Worm (Caenorhabditis elegans) whole organism, L4 larva: ENCODE results near the gene timm-17B.1.

Experiments
- F37D6.2 ChIP-seq: sonication (generic microtip); optimal IDR thresholded peaks from 2 replicates; lab custom pipeline; 2016; ENCODE audit warnings: mild to moderate bottlenecking, missing genetic modification characterization, missing compliant biosample characterization
- F49E8.2 ChIP-seq: sonication (generic microtip); optimal IDR thresholded peaks from 2 replicates; lab custom pipeline; 2016; ENCODE audit warnings: missing compliant biosample characterization, mild to moderate bottlenecking, missing genetic modification characterization, borderline replicate concordance
- R02D3.7 ChIP-seq: fragments of 150-350 bp; sonication (generic microtip); optimal IDR thresholded peaks from 3 replicates; lab custom pipeline; 2014; ENCODE audit warnings: missing biosample characterization, missing genetic modification characterization
- Y5F2A.4 ChIP-seq: fragments of 200-800 bp; sonication (Bioruptor generic); optimal IDR thresholded peaks from 2 replicates; lab custom pipeline; 2018; ENCODE audit warnings: mild to moderate bottlenecking, missing genetic modification characterization, missing compliant biosample characterization
- arid-1 ChIP-seq: fragments of 200-800 bp; sonication (Bioruptor generic); conservative IDR thresholded peaks from 2 replicates; pipeline ENCODE4 v1.3.6; 2022; ENCODE audit warnings: missing genetic modification reagents, missing genetic modification characterization, missing compliant biosample characterization
- attf-4 ChIP-seq: sonication (generic microtip); optimal IDR thresholded peaks from 3 replicates; lab custom pipeline; 2017; ENCODE audit warnings: missing biosample characterization, missing genetic modification characterization
- ceh-28 ChIP-seq: fragments of 150-350 bp; optimal IDR thresholded peaks from 2 replicates; lab custom pipeline; 2014; ENCODE audit warnings: missing biosample characterization, missing genetic modification reagents, missing genetic modification characterization
- ceh-32 ChIP-seq: sonication (generic microtip); optimal IDR thresholded peaks from 2 replicates; lab custom pipeline; 2016; ENCODE audit warnings: mild to moderate bottlenecking, missing genetic modification characterization, missing compliant biosample characterization; ENCODE audit not compliant: poor library complexity
- ceh-44 ChIP-seq: fragments of 200-800 bp; sonication (Bioruptor generic); IDR thresholded peaks from 2 replicates; pipeline ENCODE4 v1.3.6; 2022; ENCODE audit warnings: missing genetic modification reagents, missing genetic modification characterization, missing compliant biosample characterization
- ctbp-1 ChIP-seq: fragments of 200-800 bp; sonication (Bioruptor generic); IDR thresholded peaks from 2 replicates; pipeline ENCODE4 v1.3.6; 2022; ENCODE audit warnings: missing genetic modification reagents, missing genetic modification characterization, missing compliant biosample characterization
- daf-12 ChIP-seq: fragments of 150-350 bp; optimal IDR thresholded peaks from 2 replicates; lab custom pipeline; 2014; ENCODE audit warnings: missing biosample characterization, missing genetic modification reagents, missing genetic modification characterization
- daf-16 ChIP-seq, 3 experiments: sonication (generic microtip); optimal IDR thresholded peaks; 2 replicates each; lab custom pipeline; 2016 to 2017; ENCODE audit warnings: missing genetic modification characterization in 3 of 3, missing genetic modification reagents in 3 of 3, mild to moderate bottlenecking in 2 of 3, missing compliant biosample characterization in 2 of 3, missing biosample characterization in 1 of 3, moderate library complexity in 1 of 3
- daf-19 ChIP-seq: fragments of 200-800 bp; sonication (Bioruptor generic); conservative IDR thresholded peaks from 2 replicates; pipeline ENCODE4 v1.3.6; 2022; ENCODE audit warnings: missing genetic modification characterization, missing compliant biosample characterization
- daf-8 ChIP-seq: fragments of 200-800 bp; sonication (Bioruptor generic); IDR thresholded peaks from 2 replicates; pipeline ENCODE4 v1.3.6; 2022; ENCODE audit warnings: missing genetic modification characterization, missing compliant biosample characterization
- dmd-9 ChIP-seq: fragments of 200-800 bp; sonication (Bioruptor generic); IDR thresholded peaks from 2 replicates; pipeline ENCODE4 v1.3.6; 2022; ENCODE audit warnings: missing genetic modification reagents, missing genetic modification characterization, missing compliant biosample characterization
- duxl-1 ChIP-seq: sonication (generic microtip); optimal IDR thresholded peaks from 2 replicates; lab custom pipeline; 2016; ENCODE audit warnings: mild to moderate bottlenecking, missing genetic modification characterization, moderate library complexity, missing compliant biosample characterization; ENCODE audit not compliant: poor library complexity
- dve-1 ChIP-seq: sonication (generic microtip); optimal IDR thresholded peaks from 2 replicates; lab custom pipeline; 2017; ENCODE audit warnings: antibody characterized with exemption, mild to moderate bottlenecking, missing genetic modification characterization, missing compliant biosample characterization; ENCODE audit not compliant: insufficient read depth
- fkh-10 ChIP-seq: fragments of 150-350 bp; optimal IDR thresholded peaks from 2 replicates; lab custom pipeline; 2014; ENCODE audit warnings: missing biosample characterization, missing genetic modification reagents, missing genetic modification characterization
- fos-1 ChIP-seq: fragments of 150-350 bp; optimal IDR thresholded peaks from 2 replicates; lab custom pipeline; 2014; ENCODE audit warnings: missing biosample characterization, missing genetic modification characterization
- gei-8 ChIP-seq: fragments of 200-800 bp; sonication (Bioruptor generic); optimal IDR thresholded peaks from 2 replicates; lab custom pipeline; 2018; ENCODE audit warnings: mild to moderate bottlenecking, missing genetic modification characterization, missing compliant biosample characterization
- hlh-11 ChIP-seq: fragments of 200-800 bp; sonication (Bioruptor generic); optimal IDR thresholded peaks from 2 replicates; lab custom pipeline; 2018; ENCODE audit warnings: mild to moderate bottlenecking, missing genetic modification characterization, missing compliant biosample characterization
- hmg-1.1 ChIP-seq: fragments of 200-800 bp; sonication (Bioruptor generic); IDR thresholded peaks from 2 replicates; pipeline ENCODE4 v1.3.6; 2022; ENCODE audit warnings: missing genetic modification reagents, missing genetic modification characterization, missing compliant biosample characterization
- lim-7 ChIP-seq: fragments of 200-800 bp; sonication (Bioruptor generic); IDR thresholded peaks from 2 replicates; pipeline ENCODE4 v1.3.6; 2022; ENCODE audit warnings: missing genetic modification characterization, missing compliant biosample characterization
- lin-1 ChIP-seq: fragments of 200-800 bp; sonication (Bioruptor generic); IDR thresholded peaks from 2 replicates; pipeline ENCODE4 v1.3.6; 2022; ENCODE audit warnings: missing genetic modification reagents, missing genetic modification characterization, missing compliant biosample characterization
- lin-13 ChIP-seq: fragments of 150-350 bp; optimal IDR thresholded peaks from 2 replicates; lab custom pipeline; 2014; ENCODE audit warnings: missing biosample characterization, missing genetic modification reagents, missing genetic modification characterization
- lin-15B ChIP-seq: fragments of 150-350 bp; sonication (generic microtip); optimal IDR thresholded peaks from 3 replicates; lab custom pipeline; 2014; ENCODE audit warnings: missing biosample characterization, missing genetic modification characterization
- lin-38 ChIP-seq: fragments of 200-800 bp; sonication (Bioruptor generic); IDR thresholded peaks from 2 replicates; pipeline ENCODE4 v1.3.6; 2022; ENCODE audit warnings: missing genetic modification reagents, missing genetic modification characterization, missing compliant biosample characterization
- madf-5 ChIP-seq, 2 experiments: fragments of 200-800 bp; sonication (Bioruptor generic); IDR thresholded peaks; 2 replicates each; pipeline ENCODE4 v1.3.6; 2022; ENCODE audit warnings: missing compliant biosample characterization in 2 of 2, missing genetic modification characterization in 2 of 2
- madf-9 ChIP-seq: fragments of 200-800 bp; sonication (Bioruptor generic); conservative IDR thresholded peaks from 2 replicates; pipeline ENCODE4 v1.3.6; 2022; ENCODE audit warnings: missing genetic modification reagents, missing genetic modification characterization, missing compliant biosample characterization
- mdl-1 ChIP-seq, 2 experiments: fragments of 150-350 bp in 1 of 2; sonication (generic microtip) in 1 of 2; optimal IDR thresholded peaks; 2 replicates each; lab custom pipeline; 2014 to 2017; ENCODE audit warnings: missing biosample characterization in 2 of 2, missing genetic modification characterization in 2 of 2
- mep-1 ChIP-seq: fragments of 150-350 bp; sonication (generic microtip); optimal IDR thresholded peaks from 3 replicates; lab custom pipeline; 2014; ENCODE audit warnings: missing biosample characterization, missing genetic modification characterization
- mes-2 ChIP-seq: sonication (generic microtip); optimal IDR thresholded peaks from 2 replicates; lab custom pipeline; 2016; ENCODE audit warnings: missing genotype, mild to moderate bottlenecking, missing genetic modification characterization, missing compliant biosample characterization; ENCODE audit not compliant: poor library complexity, severe bottlenecking
- nhr-10 ChIP-seq: fragments of 150-350 bp; optimal IDR thresholded peaks from 2 replicates; lab custom pipeline; 2014; ENCODE audit warnings: missing biosample characterization, missing genetic modification characterization
- nhr-111 ChIP-seq: fragments of 200-800 bp; sonication (Bioruptor generic); optimal IDR thresholded peaks from 2 replicates; lab custom pipeline; 2018; ENCODE audit warnings: mild to moderate bottlenecking, missing genetic modification characterization, missing compliant biosample characterization
- nhr-237 ChIP-seq: sonication (generic microtip); optimal IDR thresholded peaks from 2 replicates; lab custom pipeline; 2017; ENCODE audit warnings: missing biosample characterization, missing genetic modification characterization
- nhr-42 ChIP-seq: fragments of 200-800 bp; sonication (Bioruptor generic); IDR thresholded peaks from 2 replicates; pipeline ENCODE4 v1.3.6; 2022; ENCODE audit warnings: missing genetic modification characterization, missing compliant biosample characterization
- nhr-6 ChIP-seq: fragments of 150-350 bp; optimal IDR thresholded peaks from 2 replicates; lab custom pipeline; 2014; ENCODE audit warnings: missing biosample characterization, missing genetic modification characterization
- rbr-2 ChIP-seq: sonication (generic microtip); optimal IDR thresholded peaks from 2 replicates; lab custom pipeline; 2016; ENCODE audit warnings: missing genotype, missing genetic modification characterization, missing compliant biosample characterization
- sdz-12 ChIP-seq: fragments of 200-800 bp; sonication (Bioruptor generic); optimal IDR thresholded peaks from 2 replicates; lab custom pipeline; 2018; ENCODE audit warnings: mild to moderate bottlenecking, missing genetic modification characterization, missing compliant biosample characterization
- skn-1 ChIP-seq: fragments of 150-350 bp; optimal IDR thresholded peaks from 2 replicates; lab custom pipeline; 2014; ENCODE audit warnings: missing biosample characterization, missing genetic modification characterization
- snpc-4 ChIP-seq: fragments of 150-350 bp; optimal IDR thresholded peaks from 2 replicates; lab custom pipeline; 2014; ENCODE audit warnings: missing biosample characterization, missing genetic modification characterization
- spr-1 ChIP-seq: sonication (generic microtip); optimal IDR thresholded peaks from 2 replicates; lab custom pipeline; 2016; ENCODE audit warnings: mild to moderate bottlenecking, missing genetic modification characterization, missing compliant biosample characterization
- spr-3 ChIP-seq: fragments of 200-800 bp; sonication (Bioruptor generic); optimal IDR thresholded peaks from 2 replicates; lab custom pipeline; 2018; ENCODE audit warnings: mild to moderate bottlenecking, missing genetic modification characterization, missing compliant biosample characterization
- tag-97 ChIP-seq: fragments of 200-800 bp; sonication (Bioruptor generic); IDR thresholded peaks from 2 replicates; pipeline ENCODE4 v1.3.6; 2022; ENCODE audit warnings: missing genetic modification characterization, missing compliant biosample characterization
- unc-39 ChIP-seq: sonication (generic microtip); optimal IDR thresholded peaks from 2 replicates; lab custom pipeline; 2017; ENCODE audit warnings: missing biosample characterization, missing genetic modification characterization
- unc-62 ChIP-seq, 3 experiments: fragments of 150-350 bp in 1 of 3; sonication (generic microtip); optimal IDR thresholded peaks in 2 of 3; peaks in 1 of 3; 1 replicate in 1 of 3; 2 replicates in 2 of 3; lab custom pipeline; 2014 to 2017; ENCODE audit warnings: missing biosample characterization in 3 of 3, missing genetic modification characterization in 3 of 3, missing genetic modification reagents in 3 of 3, missing genotype in 1 of 3
- zfp-2 ChIP-seq: sonication (generic microtip); optimal IDR thresholded peaks from 2 replicates; lab custom pipeline; 2016; ENCODE audit warnings: mild to moderate bottlenecking, missing genetic modification characterization, missing compliant biosample characterization
- ztf-11 ChIP-seq: fragments of 150-350 bp; optimal IDR thresholded peaks from 2 replicates; lab custom pipeline; 2014; ENCODE audit warnings: missing biosample characterization, missing genetic modification characterization

Gene timm-17B.1

ce11 chrIV:4748408-4749105, 3.3 kb upstream of the timm-17B.1 start, which contains the start of gene cyc-2.1 (continued):
- TF ChIP-seq F37D6.2 = peak; percentile 1
- TF ChIP-seq mep-1 (tag; lab: Kevin White, UChicago) = peak; percentile 80
- TF ChIP-seq skn-1 (tag; lab: Kevin White, UChicago) = no peak
- peak in 1 of 2 experiments; percentile 8 for TF ChIP-seq unc-62 (GFP tag; optimal IDR thresholded peaks at IDR 0.05 in 1 of 2; lab: Kevin White, UChicago)
- no peak for TF ChIP-seq unc-62 (tag; optimal IDR thresholded peaks at IDR 0.05; lab: Kevin White, UChicago)
- peak; percentile 36 for TF ChIP-seq lin-13 (GFP tag; lab: Kevin White, UChicago)
- no peak for TF ChIP-seq attf-4 (tag; lab: Kevin White, UChicago)
- TF ChIP-seq gei-8 (GFP tag; lab: Kevin White, UChicago) = no peak
- peak; percentile 11 for TF ChIP-seq zfp-2
- TF ChIP-seq fkh-10 (GFP tag; lab: Kevin White, UChicago) = no peak
- no peak for TF ChIP-seq daf-12 (tag; lab: Kevin White, UChicago)
- TF ChIP-seq ceh-28 (tag; lab: Kevin White, UChicago) = no peak
- TF ChIP-seq unc-39 (tag; lab: Kevin White, UChicago) = no peak
- TF ChIP-seq mes-2 = peak; percentile 76
- no peak for TF ChIP-seq duxl-1 (tag; lab: Kevin White, UChicago)
- TF ChIP-seq spr-1 (tag; lab: Kevin White, UChicago) = peak; percentile 15
- TF ChIP-seq snpc-4 = no peak
- no peak for TF ChIP-seq Y5F2A.4 (GFP tag; lab: Kevin White, UChicago)
- no peak for TF ChIP-seq ceh-44 (GFP tag; lab: Robert Waterston, UW)
- no peak for TF ChIP-seq ztf-11
- TF ChIP-seq nhr-10 = peak; percentile 76
- no peak for TF ChIP-seq mdl-1 (tag; optimal IDR thresholded peaks at IDR 0.05; lab: Kevin White, UChicago)
- TF ChIP-seq ceh-32 (tag; lab: Kevin White, UChicago) = no peak
- peak; percentile 54; the same call in 1 of the 2 replicates for TF ChIP-seq madf-9 (GFP tag; lab: Robert Waterston, UW)
- TF ChIP-seq madf-5 (GFP tag; IDR thresholded peaks at IDR 0.05; lab: Robert Waterston, UW) = peak in 1 of 2 experiments; percentile 49; a peak in 1 of 4 replicates
- TF ChIP-seq sdz-12 (GFP tag; lab: Kevin White, UChicago) = no peak
- no peak for TF ChIP-seq fos-1 (tag; lab: Kevin White, UChicago)
- TF ChIP-seq dmd-9 = no peak
- TF ChIP-seq nhr-6 (tag; lab: Kevin White, UChicago) = peak; percentile 61
- peak; percentile 62 for TF ChIP-seq dve-1 (tag; lab: Kevin White, UChicago)
- TF ChIP-seq spr-3 (GFP tag; lab: Kevin White, UChicago) = no peak
- peak; percentile 69 for TF ChIP-seq lim-7
- TF ChIP-seq nhr-42 (GFP tag; lab: Robert Waterston, UW) = no peak
- TF ChIP-seq hmg-1.1 (GFP tag; lab: Robert Waterston, UW) = peak; percentile 51; the same call in 1 of the 2 replicates
- peak; percentile 84; the same call in 1 of the 2 replicates for TF ChIP-seq daf-19
- TF ChIP-seq arid-1 = peak; percentile 71
- no peak for TF ChIP-seq tag-97 (GFP tag; lab: Robert Waterston, UW)
- peak; percentile 85 for TF ChIP-seq F49E8.2 (tag; lab: Kevin White, UChicago)
- TF ChIP-seq nhr-111 (GFP tag; lab: Kevin White, UChicago) = no peak
- TF ChIP-seq nhr-237 (tag; lab: Kevin White, UChicago) = peak; percentile 21
- no peak for TF ChIP-seq R02D3.7 (tag; lab: Kevin White, UChicago)
- no peak for TF ChIP-seq daf-16 (GFP tag; optimal IDR thresholded peaks at IDR 0.05; lab: Kevin White, UChicago)
- peak; percentile 44 for TF ChIP-seq daf-16 (tag; optimal IDR thresholded peaks at IDR 0.05; lab: Kevin White, UChicago)
- TF ChIP-seq ctbp-1 (GFP tag; lab: Robert Waterston, UW) = 0 out of 2 replicates have a peak, but pooled peaks have one; percentile 44
- TF ChIP-seq lin-38 (GFP tag; lab: Robert Waterston, UW) = peak; percentile 79
- TF ChIP-seq hlh-11 (tag; lab: Kevin White, UChicago) = peak; percentile 85
- peak; percentile 68 for TF ChIP-seq rbr-2 (tag; lab: Kevin White, UChicago)
- TF ChIP-seq daf-8 (GFP tag; lab: Robert Waterston, UW) = no peak
- TF ChIP-seq lin-1 = peak; percentile 63; the same call in 1 of the 2 replicates
- peak; percentile 48 for TF ChIP-seq lin-15B (tag; lab: Kevin White, UChicago)
